Fruit fly (Drosophila melanogaster) whole organism, adult: Measurements from ENCODE around the gene CstF64.

Source experiments
- CG11617 ChIP-seq: fragments of 200-800 bp; sonication (Bioruptor generic); optimal IDR thresholded peaks from 2 replicates; lab custom pipeline; 2017; ENCODE audit warnings: mild to moderate bottlenecking, missing biosample characterization, missing genetic modification reagents, missing genetic modification characterization
- CG12768 ChIP-seq: fragments of 200-800 bp; sonication (Bioruptor generic); optimal IDR thresholded peaks from 2 replicates; lab custom pipeline; 2017; ENCODE audit warnings: missing biosample characterization, missing genetic modification characterization, mild to moderate bottlenecking, moderate library complexity, missing genetic modification reagents
- CG14711 ChIP-seq: fragments of 200-800 bp; sonication (Bioruptor generic); optimal IDR thresholded peaks from 2 replicates; lab custom pipeline; 2018; ENCODE audit warnings: missing biosample characterization, mild to moderate bottlenecking, missing genetic modification characterization, moderate library complexity
- CG1620 ChIP-seq: fragments of 200-800 bp; sonication (Bioruptor generic); optimal IDR thresholded peaks from 2 replicates; lab custom pipeline; 2016; ENCODE audit warnings: missing biosample characterization, missing genetic modification characterization
- CG33017 ChIP-seq: fragments of 200-800 bp; sonication (Bioruptor generic); optimal IDR thresholded peaks from 2 replicates; lab custom pipeline; 2018; ENCODE audit warnings: missing biosample characterization, mild to moderate bottlenecking, missing genetic modification characterization, moderate library complexity
- CG5204 ChIP-seq: fragments of 200-800 bp; sonication (Bioruptor generic); optimal IDR thresholded peaks from 2 replicates; lab custom pipeline; 2016; ENCODE audit warnings: missing biosample characterization, missing genetic modification characterization
- CG7045 ChIP-seq: fragments of 200-800 bp; sonication (Bioruptor generic); optimal IDR thresholded peaks from 2 replicates; lab custom pipeline; 2017; ENCODE audit warnings: missing biosample characterization, mild to moderate bottlenecking, missing genetic modification characterization
- CG7101 ChIP-seq: fragments of 200-800 bp; sonication (Bioruptor generic); optimal IDR thresholded peaks from 2 replicates; lab custom pipeline; 2018; ENCODE audit warnings: missing biosample characterization, mild to moderate bottlenecking, missing genetic modification characterization, moderate library complexity
- Clk ChIP-seq: fragments of 200-800 bp; sonication (Bioruptor generic); optimal IDR thresholded peaks from 2 replicates; lab custom pipeline; 2017; ENCODE audit warnings: missing biosample characterization, missing genetic modification characterization
- Crg-1 ChIP-seq: fragments of 200-800 bp; sonication (Bioruptor generic); optimal IDR thresholded peaks from 2 replicates; lab custom pipeline; 2016; ENCODE audit warnings: missing biosample characterization, missing genetic modification characterization
- Hr96 ChIP-seq: fragments of 200-800 bp; sonication (Bioruptor generic); optimal IDR thresholded peaks from 2 replicates; lab custom pipeline; 2016; ENCODE audit warnings: missing biosample characterization, missing genetic modification characterization
- Mnt ChIP-seq: fragments of 200-800 bp; sonication (Bioruptor generic); optimal IDR thresholded peaks from 2 replicates; lab custom pipeline; 2016; ENCODE audit warnings: missing biosample characterization, mild to moderate bottlenecking, missing genetic modification characterization
- bab1 ChIP-seq: fragments of 200-800 bp; sonication (Bioruptor generic); optimal IDR thresholded peaks from 3 replicates; lab custom pipeline; 2019; ENCODE audit warnings: missing biosample characterization, mild to moderate bottlenecking, missing genetic modification characterization, moderate library complexity
- cic ChIP-seq: fragments of 200-800 bp; sonication (Bioruptor generic); optimal IDR thresholded peaks from 2 replicates; lab custom pipeline; 2017; ENCODE audit warnings: missing biosample characterization, mild to moderate bottlenecking, missing genetic modification characterization, moderate library complexity
- cnc ChIP-seq, 2 experiments: fragments of >200 bp; optimal IDR thresholded peaks; 2 replicates each; lab custom pipeline; 2017
- kay ChIP-seq: fragments of 200-800 bp; sonication (Bioruptor generic); peaks from one replicate; lab custom pipeline; 2016; ENCODE audit warnings: missing biosample characterization, missing genetic modification characterization, borderline replicate concordance
- ovo ChIP-seq: fragments of 200-800 bp; sonication (Bioruptor generic); optimal IDR thresholded peaks from 2 replicates; lab custom pipeline; 2016; ENCODE audit warnings: missing biosample characterization, missing genetic modification characterization
- pad ChIP-seq: fragments of 200-800 bp; sonication (Bioruptor generic); optimal IDR thresholded peaks from 3 replicates; lab custom pipeline; 2017; ENCODE audit warnings: missing biosample characterization, missing genetic modification characterization, mild to moderate bottlenecking, moderate library complexity, missing genetic modification reagents
- tj ChIP-seq: fragments of 200-800 bp; sonication (Bioruptor generic); optimal IDR thresholded peaks from 3 replicates; lab custom pipeline; 2017; ENCODE audit warnings: missing biosample characterization, mild to moderate bottlenecking, missing genetic modification characterization, moderate library complexity
- toe ChIP-seq: fragments of 200-800 bp; sonication (Bioruptor generic); optimal IDR thresholded peaks from 2 replicates; lab custom pipeline; 2016; ENCODE audit warnings: missing biosample characterization, missing genetic modification characterization

The CstF64 gene

DNA sequence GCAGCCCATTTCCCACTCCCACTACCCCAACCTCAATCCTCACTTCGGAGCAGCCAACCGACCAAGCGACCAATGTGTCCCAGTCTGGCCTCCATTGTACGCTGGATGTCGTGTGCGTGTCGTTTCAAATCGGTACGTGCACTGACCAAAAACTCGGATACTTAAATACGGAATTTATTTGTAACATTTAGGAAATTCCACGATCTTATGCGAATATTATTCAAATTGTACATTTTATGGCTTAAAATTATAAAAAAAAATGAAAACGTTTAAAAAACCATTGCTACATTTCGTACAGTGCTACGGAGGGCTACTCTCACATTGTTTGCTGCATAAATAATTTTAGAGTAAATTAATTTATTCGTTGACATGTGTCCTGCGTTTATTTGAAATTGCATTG is 34.9 kb upstream of the CstF64 start:
- TF ChIP-seq CG33017 (no peak), bab1 (no peak), kay (GFP tag; lab: Kevin White, UChicago) (no peak), ovo (GFP tag; lab: Kevin White, UChicago) (no peak), CG1620 (no peak), cnc (optimal IDR thresholded peaks at IDR 0.05; lab: Kevin White, UChicago) (no peak), cic (GFP tag; lab: Kevin White, UChicago) (no peak), Mnt (no peak), CG7045 (GFP tag; lab: Kevin White, UChicago) (no peak), Clk (GFP tag; lab: Kevin White, UChicago) (no peak), CG12768 (GFP tag; lab: Kevin White, UChicago) (no peak)

DNA sequence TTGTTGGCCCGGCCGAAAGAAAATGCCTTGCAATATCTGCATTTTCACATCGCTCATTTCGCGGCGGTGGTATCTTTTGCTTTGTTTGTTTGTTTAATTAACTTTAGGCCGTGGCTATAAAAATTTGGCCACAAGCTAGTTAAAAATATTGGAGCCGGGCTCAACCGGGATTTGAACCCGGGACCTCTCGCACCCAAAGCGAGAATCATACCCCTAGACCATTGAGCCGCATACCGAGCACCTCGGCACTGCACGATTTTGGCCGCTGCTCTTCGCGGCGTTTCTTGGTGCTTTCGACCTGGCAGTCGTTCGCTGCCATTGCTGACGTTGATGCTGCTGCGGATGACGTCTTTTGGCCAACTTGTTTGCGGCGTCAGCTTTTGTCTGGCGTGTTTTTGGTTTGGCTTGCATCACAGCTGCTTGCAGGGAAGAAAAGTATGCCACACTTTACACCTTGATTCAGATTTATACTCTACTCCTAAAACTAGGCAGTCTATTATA is 31.1 kb upstream of the CstF64 start:
- TF ChIP-seq Clk (GFP tag; lab: Kevin White, UChicago) (no peak), tj (GFP tag; lab: Kevin White, UChicago) (peak; percentile 71)

DNA sequence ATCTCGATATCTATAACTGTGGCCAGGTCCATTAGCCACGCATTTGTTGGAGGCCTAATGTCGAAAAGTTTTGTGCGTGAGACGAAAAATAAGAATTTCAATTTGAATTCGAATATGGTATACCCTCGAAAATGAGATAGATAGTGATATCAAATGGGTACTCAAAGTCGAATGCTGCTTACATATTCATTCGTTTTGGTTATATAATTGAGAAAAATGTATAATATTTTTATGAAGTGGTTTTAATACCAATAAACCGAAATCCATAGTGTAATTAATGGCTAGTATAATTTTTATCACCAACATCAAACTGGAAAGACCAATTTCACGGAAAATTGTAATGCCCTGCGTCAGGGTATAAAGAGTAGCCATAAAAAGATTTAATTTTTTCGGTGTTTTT is 26.3 kb upstream of the CstF64 start:
- peak; percentile 42 for TF ChIP-seq kay (GFP tag; lab: Kevin White, UChicago)
- no peak for TF ChIP-seq Crg-1
- TF ChIP-seq Hr96 (GFP tag; lab: Kevin White, UChicago): no peak
- TF ChIP-seq Mnt: no peak
- no peak for TF ChIP-seq ovo (GFP tag; lab: Kevin White, UChicago)
- TF ChIP-seq cnc (optimal IDR thresholded peaks at IDR 0.05; lab: Kevin White, UChicago): no peak

DNA sequence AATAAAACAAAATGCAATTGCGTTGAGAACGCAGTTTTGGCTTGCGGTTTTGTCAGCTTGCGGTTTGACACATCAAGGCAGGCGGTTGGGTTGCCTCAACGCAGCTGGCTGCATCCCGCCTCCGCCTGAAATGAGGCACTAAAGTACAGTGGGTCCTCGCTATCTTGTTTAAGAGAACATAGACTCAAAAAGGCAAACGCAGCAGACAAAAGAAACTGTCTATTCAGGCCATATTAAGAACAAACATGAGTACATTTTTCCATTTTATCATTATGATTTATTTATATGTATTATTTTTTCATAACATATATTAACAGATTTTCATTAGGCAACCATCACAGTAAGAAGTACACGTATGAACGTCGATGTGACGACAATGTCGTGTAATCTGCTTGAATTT is 19.8 kb upstream of the CstF64 start:
- no peak for TF ChIP-seq CG33017
- TF ChIP-seq ovo (GFP tag; lab: Kevin White, UChicago): no peak
- peak; percentile 24 for TF ChIP-seq tj (GFP tag; lab: Kevin White, UChicago)
- no peak for TF ChIP-seq bab1

DNA sequence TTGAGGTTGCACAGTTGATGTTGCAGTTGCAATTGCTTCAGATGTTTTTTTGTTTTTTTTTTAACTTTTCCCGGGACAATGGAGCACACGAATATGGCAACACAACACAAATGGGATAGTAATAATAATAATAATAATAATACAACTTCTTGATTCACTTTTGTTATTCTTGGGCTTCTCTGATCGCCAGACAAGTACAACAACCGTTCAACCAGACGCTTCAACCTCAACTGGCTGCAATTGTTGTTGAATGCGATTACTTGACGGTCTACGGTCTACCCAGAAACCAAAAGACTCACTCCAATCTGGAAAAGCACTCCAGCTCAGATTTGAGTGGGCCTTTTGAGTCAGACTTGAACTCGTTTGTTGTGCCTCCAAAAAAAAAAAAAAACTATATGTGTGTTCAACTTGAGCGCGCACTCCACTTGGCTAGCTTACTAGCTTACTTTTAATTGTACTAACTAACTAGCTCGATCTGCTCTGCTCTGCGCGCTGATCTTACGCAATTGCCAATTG is 18.1 kb upstream of the CstF64 start, which contains the start of gene CG14301:
TSS of gene CG14301 (minus strand) at position 216 of the 516 bp plus-strand sequence.
- TF ChIP-seq Hr96 (GFP tag; lab: Kevin White, UChicago) (no peak), cic (GFP tag; lab: Kevin White, UChicago) (no peak), kay (GFP tag; lab: Kevin White, UChicago) (no peak), CG33017 (no peak), tj (GFP tag; lab: Kevin White, UChicago) (no peak), pad (GFP tag; lab: Kevin White, UChicago) (no peak)

DNA sequence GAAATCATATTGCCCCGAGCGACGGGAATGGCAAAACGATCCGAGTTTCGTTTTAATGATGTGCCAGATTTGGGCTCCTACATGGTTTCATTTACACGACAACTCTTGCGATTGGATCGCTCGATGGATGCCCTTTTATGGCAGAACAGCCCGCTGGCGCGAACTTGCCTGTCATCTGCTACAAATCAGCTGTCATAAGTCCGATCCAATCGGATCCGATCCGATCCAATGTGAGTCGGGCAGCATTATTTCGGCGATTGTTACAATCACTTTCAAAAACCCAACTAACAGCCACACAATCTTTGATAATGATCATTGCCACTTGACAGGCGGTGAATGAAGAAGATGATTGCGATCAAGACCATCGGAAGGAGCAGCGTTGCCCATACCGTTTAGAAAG is 15.8 kb upstream of the CstF64 start:
- no peak for TF ChIP-seq CG5204 (GFP tag; lab: Kevin White, UChicago)
- TF ChIP-seq CG1620: no peak
- no peak for TF ChIP-seq cic (GFP tag; lab: Kevin White, UChicago)

DNA sequence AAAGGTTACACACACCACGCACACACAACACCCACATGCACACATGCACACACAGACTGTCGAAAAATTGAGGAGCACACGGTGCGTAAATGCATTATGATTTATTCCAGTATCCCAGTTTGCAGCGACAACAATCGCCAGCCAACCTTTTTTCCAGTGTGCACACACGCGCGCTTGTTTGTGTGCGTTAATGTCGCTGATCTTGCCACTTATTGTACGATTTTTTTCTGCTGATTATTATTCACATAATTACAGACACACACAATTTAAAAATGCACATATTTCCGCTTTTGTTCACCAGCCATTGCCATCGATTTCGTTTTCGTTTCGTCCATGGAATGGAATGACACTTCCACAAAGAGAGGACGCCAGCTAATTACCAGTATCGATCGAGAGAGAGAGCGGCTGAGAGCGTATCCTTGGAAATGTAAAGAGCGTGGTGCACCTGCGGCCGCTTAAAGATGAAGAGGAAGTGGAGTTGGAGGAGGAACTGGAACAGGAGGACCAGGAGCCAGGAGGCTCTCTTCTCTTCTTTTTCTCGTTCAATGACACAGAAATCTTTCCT is 956 bp upstream of the CstF64 start:
- TF ChIP-seq tj (GFP tag; lab: Kevin White, UChicago) (no peak), CG33017 (no peak), bab1 (no peak)

DNA sequence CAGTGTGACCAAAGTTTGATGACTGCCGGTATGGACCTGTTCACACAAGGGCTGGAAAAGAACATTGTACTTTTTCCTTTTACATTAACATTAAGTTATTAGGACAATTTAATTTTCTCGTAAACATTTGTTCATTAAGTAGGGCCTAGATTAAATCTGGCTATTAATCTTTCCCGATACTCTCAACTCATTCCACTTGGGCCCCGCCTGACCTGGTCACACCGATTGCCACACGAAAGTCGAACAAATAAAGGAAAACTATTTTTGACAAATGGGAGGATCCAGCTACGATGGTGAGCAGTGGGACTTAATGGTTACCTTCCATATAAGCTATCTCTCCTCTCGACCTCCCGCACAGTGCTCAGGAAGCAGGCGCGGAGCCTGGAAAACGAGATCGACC is 4.1 kb downstream of the CstF64 start, which contains the start of the genes Cpsf73 and Gos28:
TSS of gene Cpsf73 (minus strand) at position 28 of the 400 bp plus-strand sequence.
TSS of gene Gos28 (plus strand) at position 214 of the 400 bp plus-strand sequence.
- TF ChIP-seq CG33017: no peak
- TF ChIP-seq Hr96 (GFP tag; lab: Kevin White, UChicago): no peak
- TF ChIP-seq kay (GFP tag; lab: Kevin White, UChicago): no peak
- TF ChIP-seq Crg-1: peak; percentile 41
- no peak for TF ChIP-seq Clk (GFP tag; lab: Kevin White, UChicago)
- no peak for TF ChIP-seq CG1620
- no peak for TF ChIP-seq cic (GFP tag; lab: Kevin White, UChicago)
- TF ChIP-seq bab1: peak; percentile 26
- no peak for TF ChIP-seq CG5204 (GFP tag; lab: Kevin White, UChicago)
- no peak for TF ChIP-seq CG12768 (GFP tag; lab: Kevin White, UChicago)
- TF ChIP-seq CG7045 (GFP tag; lab: Kevin White, UChicago): no peak
- peak; percentile 24 for TF ChIP-seq CG11617 (GFP tag; lab: Kevin White, UChicago)
- no peak for TF ChIP-seq toe (GFP tag; lab: Kevin White, UChicago)
- no peak for TF ChIP-seq ovo (GFP tag; lab: Kevin White, UChicago)
- peak; percentile 37 for TF ChIP-seq CG14711 (tag; lab: Kevin White, UChicago)
- TF ChIP-seq Mnt: peak; percentile 5
- TF ChIP-seq cnc (optimal IDR thresholded peaks at IDR 0.05; lab: Kevin White, UChicago): no peak
- peak; percentile 37 for TF ChIP-seq CG7101 (tag; lab: Kevin White, UChicago)
- no peak for TF ChIP-seq tj (GFP tag; lab: Kevin White, UChicago)
- no peak for TF ChIP-seq pad (GFP tag; lab: Kevin White, UChicago)
